Fruit fly (Drosophila melanogaster): ENCODE measurements around the gene ca.

ca gene

dm6 chr3R:29782367-29782766 lies 24.2 kb upstream of the ca start (continued):
- TF ChIP-seq Ets96B (tag; optimal IDR thresholded peaks at IDR 0.05): peak; percentile 2
- no peak for TF ChIP-seq Ets21C (GFP tag; optimal IDR thresholded peaks at IDR 0.05)
- TF ChIP-seq Sox14 (GFP tag; optimal IDR thresholded peaks at IDR 0.05): no peak
- TF ChIP-seq CG11294 (GFP tag; IDR thresholded peaks at IDR 0.05): no peak
- no peak for TF ChIP-seq acj6 (GFP tag; optimal IDR thresholded peaks at IDR 0.05)
- no peak for TF ChIP-seq Sox15 (GFP tag; optimal IDR thresholded peaks at IDR 0.05)
- TF ChIP-seq Blimp-1 (GFP tag; optimal IDR thresholded peaks at IDR 0.05): no peak

DNA sequence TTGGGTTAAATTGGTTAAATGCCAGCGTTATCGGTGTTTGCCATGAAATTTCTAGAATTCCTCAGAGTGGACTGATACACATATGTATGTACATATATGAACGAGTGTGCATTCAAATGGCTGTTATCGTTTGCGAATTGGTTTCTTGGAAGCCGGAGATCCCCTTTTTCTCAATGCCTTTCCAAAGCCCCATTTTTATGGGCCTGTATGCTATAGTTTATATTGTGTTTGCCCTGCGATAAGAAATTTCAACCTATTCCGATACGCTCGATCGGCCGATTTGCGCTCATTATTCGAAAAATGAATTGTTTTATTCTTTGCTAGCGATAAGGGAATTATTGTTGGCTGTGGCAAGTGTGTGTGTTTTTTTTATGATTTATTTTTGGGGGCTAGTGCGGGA lies 23.4 kb upstream of the ca start:
- TF ChIP-seq CG8632 (GFP tag; optimal IDR thresholded peaks at IDR 0.05) (no peak), svp (GFP tag) (peak; percentile 53)

- no peak for TF ChIP-seq CG3919 (GFP tag; optimal IDR thresholded peaks at IDR 0.05)
- no peak for TF ChIP-seq dac (GFP tag; optimal IDR thresholded peaks at IDR 0.05)
- TF ChIP-seq Gug (GFP tag; IDR thresholded peaks at IDR 0.05): no peak
- TF ChIP-seq Sox15 (GFP tag; optimal IDR thresholded peaks at IDR 0.05): no peak
- no peak for TF ChIP-seq CG1621 (tag; optimal IDR thresholded peaks at IDR 0.05)
- TF ChIP-seq CG10669 (GFP tag; optimal IDR thresholded peaks at IDR 0.05): no peak
- TF ChIP-seq Ets21C (GFP tag; optimal IDR thresholded peaks at IDR 0.05): no peak
- no peak for TF ChIP-seq CG9139 (GFP tag; optimal IDR thresholded peaks at IDR 0.05)
- no peak for TF ChIP-seq CG8119 (GFP tag; IDR thresholded peaks at IDR 0.05)
- TF ChIP-seq lz (GFP tag; optimal IDR thresholded peaks at IDR 0.05): no peak
- no peak for TF ChIP-seq fkh (GFP tag; optimal IDR thresholded peaks at IDR 0.05)
- no peak for TF ChIP-seq Lpt (GFP tag; optimal IDR thresholded peaks at IDR 0.05)
Measured at dm6 chr3R:29785242-29785641, 21.4 kb upstream of the ca start.

DNA sequence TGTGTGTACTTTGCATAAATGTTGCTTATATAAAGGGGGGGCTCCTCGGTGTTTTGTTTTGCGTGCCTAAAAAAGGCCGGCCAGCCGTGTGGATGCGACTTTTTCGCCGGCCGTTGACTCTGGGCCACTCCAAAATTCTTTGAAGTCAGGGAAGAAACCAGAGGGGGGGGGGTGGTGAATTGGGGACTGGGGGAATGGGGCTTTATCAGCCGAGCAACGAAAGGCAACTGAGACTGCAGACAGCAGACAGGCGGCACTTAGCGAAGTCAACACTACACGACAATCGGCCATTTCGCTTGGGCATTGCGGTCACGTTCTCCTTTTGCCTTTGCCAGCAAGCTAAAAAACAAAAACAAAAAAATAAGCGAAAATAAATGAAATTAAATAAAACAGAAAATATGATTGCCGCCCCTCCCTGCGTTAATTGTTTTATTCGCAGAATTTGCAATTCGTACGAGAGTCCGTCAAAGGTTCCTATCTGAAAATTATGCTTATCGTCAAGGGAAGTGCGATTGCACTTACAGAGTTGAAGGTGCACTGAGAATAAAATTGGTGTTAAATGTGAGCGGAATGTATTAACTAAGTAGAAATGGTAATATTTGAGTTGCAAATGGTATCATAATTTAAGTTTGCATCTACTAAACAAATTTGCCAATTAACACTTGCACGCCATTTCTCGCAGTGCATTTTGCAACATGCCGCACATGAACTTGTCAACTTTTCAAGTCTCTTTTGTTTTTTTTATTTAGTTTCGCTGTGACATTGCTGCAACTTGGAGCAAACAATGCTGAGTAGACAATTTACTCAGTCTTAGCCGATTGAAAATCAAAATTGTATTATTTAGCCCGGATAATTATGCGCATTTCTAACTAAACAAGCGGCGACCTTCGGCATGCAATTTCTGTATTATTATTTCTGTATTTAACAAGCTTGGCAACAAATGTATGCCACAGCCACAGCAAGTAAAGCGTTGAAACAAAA lies 20.3 kb upstream of the ca start:
- TF ChIP-seq CG8632 (GFP tag; optimal IDR thresholded peaks at IDR 0.05) (no peak), Eip78C (GFP tag) (peak; percentile 97), Eip75B (GFP tag; optimal IDR thresholded peaks at IDR 0.05) (peak; percentile 82), CG7368 (GFP tag; optimal IDR thresholded peaks at IDR 0.05) (peak; percentile 74), fkh (GFP tag; optimal IDR thresholded peaks at IDR 0.05) (no peak), dsx (GFP tag; optimal IDR thresholded peaks at IDR 0.05; ENCODE audit: poor library complexity, severe bottlenecking) (peak; percentile 73), CG11294 (GFP tag; IDR thresholded peaks at IDR 0.05) (peak; percentile 62), svp (GFP tag) (peak; percentile 98), CG8319 (GFP tag; optimal IDR thresholded peaks at IDR 0.05) (peak; percentile 39), Lpt (GFP tag; optimal IDR thresholded peaks at IDR 0.05) (peak; percentile 63), Ets21C (GFP tag; optimal IDR thresholded peaks at IDR 0.05) (peak; percentile 62), CG32006 (GFP tag; optimal IDR thresholded peaks at IDR 0.05) (peak; percentile 24), CG8119 (GFP tag; IDR thresholded peaks at IDR 0.05) (peak; percentile 69), eg (GFP tag; IDR thresholded peaks at IDR 0.05) (peak; percentile 69), CG9139 (GFP tag; optimal IDR thresholded peaks at IDR 0.05) (no peak), Hr38 (GFP tag; optimal IDR thresholded peaks at IDR 0.05) (no peak), pdm3 (GFP tag; optimal IDR thresholded peaks at IDR 0.05) (peak; percentile 60), Sox15 (GFP tag; optimal IDR thresholded peaks at IDR 0.05) (peak; percentile 20), Met (GFP tag; optimal IDR thresholded peaks at IDR 0.05) (peak; percentile 95), Smox (GFP tag; optimal IDR thresholded peaks at IDR 0.05) (peak; percentile 76), cyc (GFP tag; optimal IDR thresholded peaks at IDR 0.05) (peak; percentile 92), CG6854 (GFP tag; optimal IDR thresholded peaks at IDR 0.05) (peak; percentile 46), net (GFP tag; optimal IDR thresholded peaks at IDR 0.05) (peak; percentile 38), CG6276 (GFP tag; optimal IDR thresholded peaks at IDR 0.05) (peak; percentile 46), fd59A (GFP tag; optimal IDR thresholded peaks at IDR 0.05) (no peak), lz (GFP tag; optimal IDR thresholded peaks at IDR 0.05) (peak; percentile 77), vri (GFP tag; optimal IDR thresholded peaks at IDR 0.05) (peak; percentile 65), CG15336 (GFP tag; IDR thresholded peaks at IDR 0.05) (peak; percentile 64), Ets96B (tag; optimal IDR thresholded peaks at IDR 0.05) (peak; percentile 70), fd85E (GFP tag; optimal IDR thresholded peaks at IDR 0.05) (peak; percentile 59), achi (GFP tag; optimal IDR thresholded peaks at IDR 0.05) (peak; percentile 77), Blimp-1 (GFP tag; optimal IDR thresholded peaks at IDR 0.05) (peak; percentile 64), topi (GFP tag; optimal IDR thresholded peaks at IDR 0.05) (peak; percentile 95), Sox102F (GFP tag; optimal IDR thresholded peaks at IDR 0.05) (peak; percentile 76), ss (GFP tag; optimal IDR thresholded peaks at IDR 0.05) (peak in 1 of 2 experiments; percentile 60)
